Worm (Caenorhabditis elegans): Measurements from ENCODE around the gene Y67D8A.2.

Y67D8A.2 gene

ce11 chrIV:3289237-3289636, 67.0 kb downstream of the Y67D8A.2 start, which contains the start of gene gcy-23:
Gene gcy-23 (minus strand): TSS chrIV:3289337.
- TF ChIP-seq grh-1 (GFP tag; IDR thresholded peaks at IDR 0.05) (no peak), unc-86 (tag; optimal IDR thresholded peaks at IDR 0.05) (no peak), hpl-2 (GFP tag; optimal IDR thresholded peaks at IDR 0.05) (no peak), nhr-12 (tag; optimal IDR thresholded peaks at IDR 0.05) (no peak), lin-39 (tag; optimal IDR thresholded peaks at IDR 0.05) (no peak), irx-1 (tag; optimal IDR thresholded peaks at IDR 0.05) (no peak), swsn-7 (tag; optimal IDR thresholded peaks at IDR 0.05) (no peak), nhr-11 (tag; optimal IDR thresholded peaks at IDR 0.05) (no peak), pax-3 (tag; optimal IDR thresholded peaks at IDR 0.05) (no peak), lin-15B (tag; optimal IDR thresholded peaks at IDR 0.05) (no peak), lin-14 (GFP tag; optimal IDR thresholded peaks at IDR 0.05) (no peak), nhr-71 (tag; optimal IDR thresholded peaks at IDR 0.05) (no peak), lin-35 (GFP tag; optimal IDR thresholded peaks at IDR 0.05) (no peak), lin-13 (GFP tag; optimal IDR thresholded peaks at IDR 0.05) (no peak), ceh-90 (tag; optimal IDR thresholded peaks at IDR 0.05) (no peak), jun-1 (tag; optimal IDR thresholded peaks at IDR 0.05) (no peak), nhr-20 (tag; optimal IDR thresholded peaks at IDR 0.05) (no peak)

- TF ChIP-seq nhr-85 (tag) (peak; percentile 70), ces-1 (GFP tag; optimal IDR thresholded peaks at IDR 0.05) (no peak), lin-35 (GFP tag; optimal IDR thresholded peaks at IDR 0.05) (no peak), tlp-1 (tag; optimal IDR thresholded peaks at IDR 0.05) (no peak), snu-23 (GFP tag; optimal IDR thresholded peaks at IDR 0.05) (peak; percentile 5), blmp-1 (tag; optimal IDR thresholded peaks at IDR 0.05) (peak; percentile 26)
Measured at ce11 chrIV:3291977-3292561, 69.8 kb downstream of the Y67D8A.2 start, which contains the start of gene W08E12.8. Gene W08E12.8 (plus strand): TSS chrIV:3292371.

- TF ChIP-seq nhr-237 (tag; optimal IDR thresholded peaks at IDR 0.05) (no peak), efl-1 (optimal IDR thresholded peaks at IDR 0.05) (no peak), efl-1 (GFP tag; optimal IDR thresholded peaks at IDR 0.05 in 1 of 2) (peak in 1 of 2 experiments; percentile 79), alr-1 (tag; optimal IDR thresholded peaks at IDR 0.05; ENCODE audit: borderline replicate concordance) (peak; percentile 62)
Measured at ce11 chrIV:3293800-3294493, 71.7 kb downstream of the Y67D8A.2 start.

ce11 chrIV:3294553-3295185, 72.4 kb downstream of the Y67D8A.2 start, which contains the start of gene W08E12.7:
Gene W08E12.7 (plus strand): TSS chrIV:3295135.
- no peak for TF ChIP-seq ceh-63 (GFP tag; optimal IDR thresholded peaks at IDR 0.05)
- TF ChIP-seq aly-2 (tag; optimal IDR thresholded peaks at IDR 0.05), result peak; percentile 84
- TF ChIP-seq F16B12.6 (tag; optimal IDR thresholded peaks at IDR 0.05), result peak; percentile 75
- peak; percentile 82 for TF ChIP-seq mab-9 (GFP tag; IDR thresholded peaks at IDR 0.05)
- peak; percentile 69 for TF ChIP-seq fkh-10 (GFP tag; optimal IDR thresholded peaks at IDR 0.05)
- no peak for TF ChIP-seq egl-27 (tag; optimal IDR thresholded peaks at IDR 0.05)
- peak; percentile 88 for TF ChIP-seq pax-3 (tag; optimal IDR thresholded peaks at IDR 0.05)
- TF ChIP-seq fkh-4 (tag; optimal IDR thresholded peaks at IDR 0.05; ENCODE audit: borderline replicate concordance), result no peak
- peak; percentile 50 for TF ChIP-seq zag-1 (tag; optimal IDR thresholded peaks at IDR 0.05)
- TF ChIP-seq nhr-47 (tag; optimal IDR thresholded peaks at IDR 0.05), result peak; percentile 94
- TF ChIP-seq elt-3 (tag; optimal IDR thresholded peaks at IDR 0.05), result peak in 5 of 6 experiments; percentile 22 to 98 (median 81)
- TF ChIP-seq hpl-2 (GFP tag; optimal IDR thresholded peaks at IDR 0.05), result peak; percentile 89
- no peak for TF ChIP-seq pqm-1 (tag; optimal IDR thresholded peaks at IDR 0.05)
- TF ChIP-seq lin-15B (tag; optimal IDR thresholded peaks at IDR 0.05), result peak; percentile 99
- peak; percentile 87 for TF ChIP-seq jun-1 (tag; optimal IDR thresholded peaks at IDR 0.05)
- TF ChIP-seq snu-23 (GFP tag; optimal IDR thresholded peaks at IDR 0.05), result peak; percentile 97
- TF ChIP-seq lir-3 (tag; optimal IDR thresholded peaks at IDR 0.05; ENCODE audit: poor library complexity), result peak; percentile 83
- TF ChIP-seq nhr-12 (tag; optimal IDR thresholded peaks at IDR 0.05), result no peak
- TF ChIP-seq rnt-1 (tag; optimal IDR thresholded peaks at IDR 0.05), result peak; percentile 95
- peak; percentile 64 for TF ChIP-seq sox-4 (tag; optimal IDR thresholded peaks at IDR 0.05)
- TF ChIP-seq fkh-8 (tag; optimal IDR thresholded peaks at IDR 0.05), result peak; percentile 97
- peak; percentile 92 for TF ChIP-seq xbp-1 (tag; optimal IDR thresholded peaks at IDR 0.05)
- no peak for TF ChIP-seq efl-3 (GFP tag; optimal IDR thresholded peaks at IDR 0.05)
- TF ChIP-seq tlp-1 (tag; optimal IDR thresholded peaks at IDR 0.05), result no peak
- peak; percentile 68 for TF ChIP-seq nhr-11 (tag; optimal IDR thresholded peaks at IDR 0.05)
- TF ChIP-seq unc-86 (tag; optimal IDR thresholded peaks at IDR 0.05), result peak; percentile 89
- no peak for TF ChIP-seq unc-62 (GFP tag; optimal IDR thresholded peaks at IDR 0.05)
